Worm (Caenorhabditis elegans): ENCODE measurements around the gene mpst-1.

DNA sequence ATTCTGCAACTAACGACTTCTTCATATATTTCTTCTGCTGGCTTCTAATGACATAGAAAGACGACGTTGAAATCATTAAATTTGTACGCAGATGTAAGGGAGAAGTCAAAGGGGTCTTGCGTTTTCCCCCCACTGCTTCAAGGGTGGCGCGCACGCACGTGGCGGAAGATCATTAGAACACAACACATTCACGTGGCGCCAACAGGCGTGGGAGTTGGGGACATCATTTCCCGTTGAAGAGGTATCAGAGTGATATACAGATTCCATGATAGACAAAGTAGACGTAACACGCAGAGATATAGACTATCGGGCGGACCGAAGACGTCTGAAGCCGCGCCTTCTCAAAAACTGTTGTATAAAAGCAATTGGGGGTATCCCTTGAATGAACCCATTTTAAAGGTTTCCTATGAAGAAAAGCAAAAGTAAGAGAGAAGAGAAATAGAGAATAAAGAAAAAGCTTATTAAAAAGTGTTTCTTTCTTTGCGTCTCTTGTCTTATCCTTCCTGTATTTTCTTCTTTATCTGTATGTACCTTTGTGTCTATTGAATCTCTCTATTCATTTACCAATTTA is 27.5 kb downstream of the mpst-1 start:
- TF ChIP-seq attf-3 (GFP tag; conservative IDR thresholded peaks at IDR 0.05): no peak
- TF ChIP-seq ztf-25 (GFP tag; IDR thresholded peaks at IDR 0.05): no peak
- TF ChIP-seq athp-1 (tag; optimal IDR thresholded peaks at IDR 0.05): no peak
- TF ChIP-seq ceh-58 (GFP tag; IDR thresholded peaks at IDR 0.05): no peak
- TF ChIP-seq lin-54 (GFP tag; optimal IDR thresholded peaks at IDR 0.05): no peak
- TF ChIP-seq efl-1 (GFP tag; optimal IDR thresholded peaks at IDR 0.05): no peak

Measured in whole organism, young adult.